Fruit fly (Drosophila melanogaster): ENCODE data around the gene PolD1.

PolD1 gene

dm6 chr3L:16037048-16037477 lies 49.4 kb upstream of the PolD1 start (continued):
- TF ChIP-seq CG10543 (GFP tag; optimal IDR thresholded peaks at IDR 0.05) (no peak), Dfd (GFP tag; optimal IDR thresholded peaks at IDR 0.05) (no peak), fu2 (GFP tag; optimal IDR thresholded peaks at IDR 0.05) (peak; percentile 73), CG14441 (GFP tag; IDR thresholded peaks at IDR 0.05) (peak; percentile 81), CG18011 (GFP tag; optimal IDR thresholded peaks at IDR 0.05) (peak; percentile 69), Tbp (GFP tag; optimal IDR thresholded peaks at IDR 0.05) (no peak), CG1024 (GFP tag; IDR thresholded peaks at IDR 0.05) (peak; percentile 63; the same call in 1 of the 2 replicates), CG12071 (GFP tag; optimal IDR thresholded peaks at IDR 0.05) (peak; percentile 81), mld (GFP tag; IDR thresholded peaks at IDR 0.05; ENCODE audit: partially characterized antibody) (no peak), pzg (GFP tag; optimal IDR thresholded peaks at IDR 0.05) (peak; percentile 92), CG34224 (GFP tag; IDR thresholded peaks at IDR 0.05; ENCODE audit: partially characterized antibody) (no peak), pros (GFP tag; optimal IDR thresholded peaks at IDR 0.05) (no peak), CG12104 (GFP tag; optimal IDR thresholded peaks at IDR 0.05) (peak; percentile 56), CG12155 (GFP tag; optimal IDR thresholded peaks at IDR 0.05) (peak; percentile 75), Rfx (GFP tag; IDR thresholded peaks at IDR 0.05) (peak; percentile 91), CG32532 (GFP tag; IDR thresholded peaks at IDR 0.05) (peak; percentile 90), lov (optimal IDR thresholded peaks at IDR 0.05) (no peak), lov (GFP tag; IDR thresholded peaks at IDR 0.05) (peak; percentile 76; the same call in 2 of the 3 replicates), klu (GFP tag; IDR thresholded peaks at IDR 0.05) (no peak; the same call in 1 of the 2 replicates), CG13894 (tag; optimal IDR thresholded peaks at IDR 0.05) (peak; percentile 84), CG8290 (GFP tag; optimal IDR thresholded peaks at IDR 0.05) (peak; percentile 85), CG8290 (tag; optimal IDR thresholded peaks at IDR 0.05) (peak; percentile 45 to 94), CG14710 (tag; optimal IDR thresholded peaks at IDR 0.05) (peak; percentile 90), gsb (GFP tag; IDR thresholded peaks at IDR 0.05) (peak; percentile 72), schlank (tag; optimal IDR thresholded peaks at IDR 0.05) (peak; percentile 23), CG2712 (tag; optimal IDR thresholded peaks at IDR 0.05) (peak; percentile 82), Drgx (GFP tag; IDR thresholded peaks at IDR 0.05) (peak; percentile 85), CG17802 (tag; optimal IDR thresholded peaks at IDR 0.05) (peak; percentile 4), run (tag; optimal IDR thresholded peaks at IDR 0.05) (peak; percentile 67), zen (tag; optimal IDR thresholded peaks at IDR 0.05) (peak; percentile 75), E2f2 (GFP tag; IDR thresholded peaks at IDR 0.05) (peak; percentile 70), amos (GFP tag; IDR thresholded peaks at IDR 0.05; ENCODE audit: partially characterized antibody) (peak; percentile 70; the same call in 1 of the 2 replicates), ken (GFP tag; IDR thresholded peaks at IDR 0.05) (no peak), NfI (GFP tag; optimal IDR thresholded peaks at IDR 0.05) (peak; percentile 63), CG18764 (GFP tag; optimal IDR thresholded peaks at IDR 0.05) (peak; percentile 44), CG10431 (GFP tag; optimal IDR thresholded peaks at IDR 0.05) (no peak), Sin3A (optimal IDR thresholded peaks at IDR 0.05) (no peak), tin (GFP tag; optimal IDR thresholded peaks at IDR 0.05) (peak; percentile 81), CG9437 (GFP tag; optimal IDR thresholded peaks at IDR 0.05) (peak; percentile 53), CG5180 (GFP tag; optimal IDR thresholded peaks at IDR 0.05) (peak; percentile 26), Optix (GFP tag; IDR thresholded peaks at IDR 0.05) (peak; percentile 61; the same call in 1 of the 3 replicates), chif (GFP tag; optimal IDR thresholded peaks at IDR 0.05) (peak; percentile 53 to 76), inv (GFP tag; IDR thresholded peaks at IDR 0.05; ENCODE audit: partially characterized antibody) (no peak; the same call in 1 of the 2 replicates), CG30020 (tag; optimal IDR thresholded peaks at IDR 0.05) (peak; percentile 15), scrt (GFP tag; optimal IDR thresholded peaks at IDR 0.05) (peak; percentile 65), Ssrp (tag; optimal IDR thresholded peaks at IDR 0.05) (peak; percentile 52), Eip74EF (GFP tag; optimal IDR thresholded peaks at IDR 0.05) (peak in 1 of 2 experiments; percentile 65), Gug (GFP tag; IDR thresholded peaks at IDR 0.05) (peak; percentile 55; the same call in 2 of the 4 replicates), CG12391 (tag; optimal IDR thresholded peaks at IDR 0.05) (peak; percentile 82), CG10959 (GFP tag; IDR thresholded peaks at IDR 0.05) (0 out of 2 replicates have a peak, but pooled peaks have one; percentile 28), lmd (GFP tag; IDR thresholded peaks at IDR 0.05) (peak; percentile 80)
